Worm (Caenorhabditis elegans) whole organism, L4 larva: ENCODE data around the gene glb-9.

Experiments
- F10B5.3 ChIP-seq: sonication (generic microtip); optimal IDR thresholded peaks from 2 replicates; lab custom pipeline; 2016; ENCODE audit warnings: mild to moderate bottlenecking, missing genetic modification characterization, missing compliant biosample characterization
- F49E8.2 ChIP-seq: sonication (generic microtip); optimal IDR thresholded peaks from 2 replicates; lab custom pipeline; 2016; ENCODE audit warnings: missing compliant biosample characterization, mild to moderate bottlenecking, missing genetic modification characterization, borderline replicate concordance
- T20F7.1 ChIP-seq: fragments of 200-800 bp; sonication (Bioruptor generic); optimal IDR thresholded peaks from 2 replicates; lab custom pipeline; 2018; ENCODE audit warnings: mild to moderate bottlenecking, missing genetic modification characterization, missing compliant biosample characterization
- ZK337.2 ChIP-seq: fragments of 200-800 bp; sonication (Bioruptor generic); IDR thresholded peaks from 2 replicates; pipeline ENCODE4 v1.3.6; 2022; ENCODE audit warnings: missing genetic modification reagents, missing genetic modification characterization, missing compliant biosample characterization
- aly-2 ChIP-seq: sonication (generic microtip); optimal IDR thresholded peaks from 2 replicates; lab custom pipeline; 2018; ENCODE audit warnings: missing biosample characterization, missing genetic modification characterization
- arid-1 ChIP-seq: fragments of 200-800 bp; sonication (Bioruptor generic); conservative IDR thresholded peaks from 2 replicates; pipeline ENCODE4 v1.3.6; 2022; ENCODE audit warnings: missing genetic modification reagents, missing genetic modification characterization, missing compliant biosample characterization
- ceh-28 ChIP-seq: fragments of 150-350 bp; optimal IDR thresholded peaks from 2 replicates; lab custom pipeline; 2014; ENCODE audit warnings: missing biosample characterization, missing genetic modification reagents, missing genetic modification characterization
- ceh-44 ChIP-seq: fragments of 200-800 bp; sonication (Bioruptor generic); IDR thresholded peaks from 2 replicates; pipeline ENCODE4 v1.3.6; 2022; ENCODE audit warnings: missing genetic modification reagents, missing genetic modification characterization, missing compliant biosample characterization
- daf-16 ChIP-seq, 3 experiments: sonication (generic microtip); optimal IDR thresholded peaks; 2 replicates each; lab custom pipeline; 2016 to 2017; ENCODE audit warnings: missing genetic modification characterization in 3 of 3, missing genetic modification reagents in 3 of 3, mild to moderate bottlenecking in 2 of 3, missing compliant biosample characterization in 2 of 3, missing biosample characterization in 1 of 3, moderate library complexity in 1 of 3
- dpl-1 ChIP-seq: fragments of 150-350 bp; optimal IDR thresholded peaks from 2 replicates; lab custom pipeline; 2014; ENCODE audit warnings: missing biosample characterization, missing genetic modification reagents, missing genetic modification characterization
- dve-1 ChIP-seq: sonication (generic microtip); optimal IDR thresholded peaks from 2 replicates; lab custom pipeline; 2017; ENCODE audit warnings: antibody characterized with exemption, mild to moderate bottlenecking, missing genetic modification characterization, missing compliant biosample characterization; ENCODE audit not compliant: insufficient read depth
- fos-1 ChIP-seq: fragments of 150-350 bp; optimal IDR thresholded peaks from 2 replicates; lab custom pipeline; 2014; ENCODE audit warnings: missing biosample characterization, missing genetic modification characterization
- hif-1 ChIP-seq, 2 experiments: sonication (generic microtip); optimal IDR thresholded peaks; 2 replicates each; lab custom pipeline; 2016 to 2017; ENCODE audit warnings: missing compliant biosample characterization in 2 of 2, missing genetic modification characterization in 2 of 2, missing genetic modification reagents in 2 of 2, missing genotype in 2 of 2, mild to moderate bottlenecking in 1 of 2
- hlh-11 ChIP-seq: fragments of 200-800 bp; sonication (Bioruptor generic); optimal IDR thresholded peaks from 2 replicates; lab custom pipeline; 2018; ENCODE audit warnings: mild to moderate bottlenecking, missing genetic modification characterization, missing compliant biosample characterization
- hmg-1.1 ChIP-seq: fragments of 200-800 bp; sonication (Bioruptor generic); IDR thresholded peaks from 2 replicates; pipeline ENCODE4 v1.3.6; 2022; ENCODE audit warnings: missing genetic modification reagents, missing genetic modification characterization, missing compliant biosample characterization
- lin-38 ChIP-seq: fragments of 200-800 bp; sonication (Bioruptor generic); IDR thresholded peaks from 2 replicates; pipeline ENCODE4 v1.3.6; 2022; ENCODE audit warnings: missing genetic modification reagents, missing genetic modification characterization, missing compliant biosample characterization
- lsy-2 ChIP-seq, 2 experiments: fragments of 150-350 bp in 1 of 2; sonication (generic microtip) in 1 of 2; optimal IDR thresholded peaks; 2 replicates each; lab custom pipeline; 2014 to 2017; ENCODE audit warnings: missing biosample characterization in 2 of 2, missing genetic modification characterization in 2 of 2
- madf-5 ChIP-seq, 2 experiments: fragments of 200-800 bp; sonication (Bioruptor generic); IDR thresholded peaks; 2 replicates each; pipeline ENCODE4 v1.3.6; 2022; ENCODE audit warnings: missing compliant biosample characterization in 2 of 2, missing genetic modification characterization in 2 of 2
- madf-9 ChIP-seq: fragments of 200-800 bp; sonication (Bioruptor generic); conservative IDR thresholded peaks from 2 replicates; pipeline ENCODE4 v1.3.6; 2022; ENCODE audit warnings: missing genetic modification reagents, missing genetic modification characterization, missing compliant biosample characterization
- mdt-29 ChIP-seq: fragments of 200-800 bp; sonication (Bioruptor generic); IDR thresholded peaks from 2 replicates; pipeline ENCODE4 v1.3.6; 2022; ENCODE audit warnings: missing genetic modification reagents, missing genetic modification characterization, missing compliant biosample characterization
- mep-1 ChIP-seq: fragments of 150-350 bp; sonication (generic microtip); optimal IDR thresholded peaks from 3 replicates; lab custom pipeline; 2014; ENCODE audit warnings: missing biosample characterization, missing genetic modification characterization
- mes-2 ChIP-seq: sonication (generic microtip); optimal IDR thresholded peaks from 2 replicates; lab custom pipeline; 2016; ENCODE audit warnings: missing genotype, mild to moderate bottlenecking, missing genetic modification characterization, missing compliant biosample characterization; ENCODE audit not compliant: poor library complexity, severe bottlenecking
- mxl-2 ChIP-seq: fragments of 200-800 bp; sonication (Bioruptor generic); conservative IDR thresholded peaks from 2 replicates; pipeline ENCODE4 v1.3.6; 2022; ENCODE audit warnings: missing genetic modification reagents, missing genetic modification characterization, missing compliant biosample characterization
- mxl-3 ChIP-seq: fragments of 200-800 bp; sonication (Bioruptor generic); optimal IDR thresholded peaks from 2 replicates; lab custom pipeline; 2018; ENCODE audit warnings: mild to moderate bottlenecking, missing genetic modification characterization, missing compliant biosample characterization
- nhr-102 ChIP-seq: sonication (generic microtip); optimal IDR thresholded peaks from 2 replicates; lab custom pipeline; 2016; ENCODE audit warnings: mild to moderate bottlenecking, missing genetic modification characterization, moderate library complexity, missing compliant biosample characterization
- nhr-28 ChIP-seq: fragments of 150-350 bp; optimal IDR thresholded peaks from 2 replicates; lab custom pipeline; 2014; ENCODE audit warnings: missing biosample characterization, missing genetic modification characterization
- nhr-42 ChIP-seq: fragments of 200-800 bp; sonication (Bioruptor generic); IDR thresholded peaks from 2 replicates; pipeline ENCODE4 v1.3.6; 2022; ENCODE audit warnings: missing genetic modification characterization, missing compliant biosample characterization
- nhr-76 ChIP-seq: fragments of 150-350 bp; optimal IDR thresholded peaks from 2 replicates; lab custom pipeline; 2014; ENCODE audit warnings: missing biosample characterization, missing genetic modification characterization
- nhr-77 ChIP-seq: fragments of 150-350 bp; optimal IDR thresholded peaks from 2 replicates; lab custom pipeline; 2014; ENCODE audit warnings: missing biosample characterization, missing genetic modification characterization
- php-3 ChIP-seq: fragments of 200-800 bp; sonication (Bioruptor generic); IDR thresholded peaks from 2 replicates; pipeline ENCODE4 v1.3.6; 2022; ENCODE audit warnings: missing genetic modification reagents, missing genetic modification characterization, missing compliant biosample characterization
- pqm-1 ChIP-seq: sonication (generic microtip); optimal IDR thresholded peaks from 2 replicates; lab custom pipeline; 2017; ENCODE audit warnings: missing biosample characterization, missing genetic modification characterization
- rbr-2 ChIP-seq: sonication (generic microtip); optimal IDR thresholded peaks from 2 replicates; lab custom pipeline; 2016; ENCODE audit warnings: missing genotype, missing genetic modification characterization, missing compliant biosample characterization
- sdz-12 ChIP-seq: fragments of 200-800 bp; sonication (Bioruptor generic); optimal IDR thresholded peaks from 2 replicates; lab custom pipeline; 2018; ENCODE audit warnings: mild to moderate bottlenecking, missing genetic modification characterization, missing compliant biosample characterization
- set-16 ChIP-seq: fragments of 200-800 bp; sonication (Bioruptor generic); IDR thresholded peaks from 2 replicates; pipeline ENCODE4 v1.3.6; 2022; ENCODE audit warnings: missing genetic modification reagents, missing genetic modification characterization, missing compliant biosample characterization
- spr-1 ChIP-seq: sonication (generic microtip); optimal IDR thresholded peaks from 2 replicates; lab custom pipeline; 2016; ENCODE audit warnings: mild to moderate bottlenecking, missing genetic modification characterization, missing compliant biosample characterization
- unc-130 ChIP-seq: sonication (generic microtip); optimal IDR thresholded peaks from 2 replicates; lab custom pipeline; 2016; ENCODE audit warnings: missing genetic modification reagents, missing genetic modification characterization, missing compliant biosample characterization
- unc-62 ChIP-seq, 3 experiments: fragments of 150-350 bp in 1 of 3; sonication (generic microtip); optimal IDR thresholded peaks in 2 of 3; peaks in 1 of 3; 1 replicate in 1 of 3; 2 replicates in 2 of 3; lab custom pipeline; 2014 to 2017; ENCODE audit warnings: missing biosample characterization in 3 of 3, missing genetic modification characterization in 3 of 3, missing genetic modification reagents in 3 of 3, missing genotype in 1 of 3

Gene glb-9

ce11 chrII:7544782-7545181 lies 25.7 kb upstream of the glb-9 start:
- no peak for TF ChIP-seq F49E8.2 (tag; lab: Kevin White, UChicago)
- peak; percentile 88 for TF ChIP-seq set-16
- TF ChIP-seq, all 104 proteins: peak for 1

ce11 chrII:7543808-7544207 lies 24.7 kb upstream of the glb-9 start, which contains the start of gene rol-8:
TSS of gene rol-8 (plus strand) at chrII:7544108.
- no peak for TF ChIP-seq set-16
- peak in 1 of 2 experiments; percentile 60 for TF ChIP-seq unc-62 (GFP tag; optimal IDR thresholded peaks at IDR 0.05 in 1 of 2; lab: Kevin White, UChicago)
- no peak for TF ChIP-seq unc-62 (tag; optimal IDR thresholded peaks at IDR 0.05; lab: Kevin White, UChicago)

- no peak for TF ChIP-seq nhr-42
- TF ChIP-seq F10B5.3 (tag; lab: Kevin White, UChicago), result no peak
- TF ChIP-seq fos-1 (tag; lab: Kevin White, UChicago), result no peak
- TF ChIP-seq php-3, result no peak
- no peak for TF ChIP-seq nhr-102 (tag; lab: Kevin White, UChicago)
- TF ChIP-seq mxl-2 (GFP tag; lab: Robert Waterston, UW), result no peak
- TF ChIP-seq madf-5 (GFP tag; IDR thresholded peaks at IDR 0.05; lab: Robert Waterston, UW), result no peak
- TF ChIP-seq mes-2 (tag; lab: Kevin White, UChicago), result no peak
- TF ChIP-seq aly-2 (tag; lab: Kevin White, UChicago), result no peak
- TF ChIP-seq spr-1 (tag; lab: Kevin White, UChicago), result no peak
- no peak for TF ChIP-seq ceh-28 (tag; lab: Kevin White, UChicago)
- TF ChIP-seq ZK337.2 (GFP tag; lab: Robert Waterston, UW), result no peak
Measured at ce11 chrII:7542952-7543351, 23.8 kb upstream of the glb-9 start.

- TF ChIP-seq unc-130 (GFP tag; lab: Kevin White, UChicago) (peak; percentile 65), nhr-28 (tag; lab: Kevin White, UChicago) (peak; percentile 41), madf-5 (GFP tag; IDR thresholded peaks at IDR 0.05; lab: Robert Waterston, UW) (no peak), rbr-2 (tag; lab: Kevin White, UChicago) (peak; percentile 8), sdz-12 (no peak), lin-38 (GFP tag; lab: Robert Waterston, UW) (peak; percentile 66), dve-1 (tag; lab: Kevin White, UChicago) (peak; percentile 32), lsy-2 (tag; optimal IDR thresholded peaks at IDR 0.05; lab: Kevin White, UChicago) (peak in 1 of 2 experiments; percentile 95), mdt-29 (GFP tag; lab: Robert Waterston, UW) (no peak), hlh-11 (tag; lab: Kevin White, UChicago) (peak; percentile 36), madf-9 (GFP tag; lab: Robert Waterston, UW) (no peak), mep-1 (tag; lab: Kevin White, UChicago) (peak; percentile 43), mes-2 (tag; lab: Kevin White, UChicago) (peak; percentile 93), hif-1 (tag; optimal IDR thresholded peaks at IDR 0.05; lab: Kevin White, UChicago) (peak in 1 of 2 experiments; percentile 66), nhr-77 (peak; percentile 19), dpl-1 (GFP tag; lab: Kevin White, UChicago) (peak; percentile 78), T20F7.1 (GFP tag; lab: Kevin White, UChicago) (peak; percentile 42)
Measured at ce11 chrII:7537603-7538230, 18.6 kb upstream of the glb-9 start, which contains the start of gene nfi-1. TSS of gene nfi-1 (plus strand) at chrII:7538180.

ce11 chrII:7534934-7535333 lies 15.8 kb upstream of the glb-9 start, which contains the start of gene ZK1290.13:
TSS of gene ZK1290.13 (plus strand) at chrII:7535006.
- TF ChIP-seq ceh-44, result no peak
- no peak for TF ChIP-seq hmg-1.1 (GFP tag; lab: Robert Waterston, UW)
- no peak for TF ChIP-seq arid-1 (GFP tag; lab: Robert Waterston, UW)
- no peak for TF ChIP-seq mxl-3 (GFP tag; lab: Kevin White, UChicago)
- TF ChIP-seq daf-16 (GFP tag; optimal IDR thresholded peaks at IDR 0.05; lab: Kevin White, UChicago), result no peak
- TF ChIP-seq daf-16 (tag; optimal IDR thresholded peaks at IDR 0.05; lab: Kevin White, UChicago), result peak; percentile 5
- TF ChIP-seq nhr-76, result no peak
- peak; percentile 30 for TF ChIP-seq dve-1 (tag; lab: Kevin White, UChicago)
- no peak for TF ChIP-seq set-16
- TF ChIP-seq pqm-1 (tag; lab: Kevin White, UChicago), result peak; percentile 58
- peak; percentile 6 for TF ChIP-seq hlh-11 (tag; lab: Kevin White, UChicago)
